Worm (Caenorhabditis elegans): ENCODE measurements around the gene C54F6.6.

Gene C54F6.6

DNA sequence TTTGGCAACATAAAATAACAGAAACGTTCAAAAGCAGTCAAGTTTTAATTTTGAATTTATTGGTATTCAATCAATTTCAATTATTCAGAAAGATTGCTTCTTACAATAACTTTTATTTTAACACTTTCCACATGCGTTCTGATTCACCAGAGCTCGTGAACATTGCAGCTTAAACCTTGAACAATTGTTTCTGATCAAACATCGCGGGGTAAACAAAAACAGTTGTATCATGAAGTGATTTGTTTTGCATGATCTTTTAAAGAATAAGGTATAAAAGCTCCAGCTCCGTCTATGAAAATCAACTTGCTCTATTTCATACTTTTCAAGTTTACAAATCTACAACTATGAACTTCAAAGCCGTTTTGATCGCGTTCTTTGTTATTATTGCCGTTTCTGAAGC lies at the start of gene C54F6.6:
Gene C54F6.6 (plus strand): TSS at position 301 of the 400 bp plus-strand sequence.
- TF ChIP-seq ama-1 (optimal IDR thresholded peaks at IDR 0.05), result no peak

DNA sequence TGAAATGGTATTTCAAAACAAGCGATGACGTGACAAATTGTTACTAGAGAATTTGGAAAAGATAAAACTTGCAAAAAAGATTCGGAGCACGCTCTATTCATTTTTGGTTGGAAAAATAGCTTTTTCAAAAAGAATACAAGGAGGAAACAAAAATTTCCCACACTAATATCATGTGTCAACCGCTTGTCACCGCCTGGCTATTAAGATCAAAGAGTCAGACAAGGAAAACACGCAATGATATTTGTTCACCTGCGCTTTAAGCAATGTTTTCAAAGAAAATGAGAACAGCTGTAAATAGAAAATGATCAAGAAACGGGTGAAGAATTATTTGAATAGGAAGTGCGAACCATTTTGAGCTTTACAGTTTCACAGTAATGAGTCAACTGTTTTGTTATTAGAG lies 46.7 kb upstream of the C54F6.6 start, which contains the start of gene srh-125:
Gene srh-125 (minus strand): TSS at position 101 of the 400 bp plus-strand sequence.
- TF ChIP-seq unc-42 (tag; optimal IDR thresholded peaks at IDR 0.05), result no peak
- no peak for TF ChIP-seq odd-2 (tag; optimal IDR thresholded peaks at IDR 0.05)
- TF ChIP-seq ceh-19 (GFP tag; optimal IDR thresholded peaks at IDR 0.05), result no peak
- TF ChIP-seq ceh-30 (tag; optimal IDR thresholded peaks at IDR 0.05), result no peak
- no peak for TF ChIP-seq ets-4 (tag; optimal IDR thresholded peaks at IDR 0.05)
- TF ChIP-seq ztf-16 (tag; optimal IDR thresholded peaks at IDR 0.05), result no peak
- no peak for TF ChIP-seq fkh-10 (GFP tag; optimal IDR thresholded peaks at IDR 0.05)
- TF ChIP-seq ahr-1 (tag; optimal IDR thresholded peaks at IDR 0.05), result no peak

ce11 chrV:7478404-7478803 lies 45.1 kb upstream of the C54F6.6 start, which contains the start of gene str-190:
Gene str-190, minus strand, starts transcription at chrV:7478504.
- TF ChIP-seq ttx-3 (tag; optimal IDR thresholded peaks at IDR 0.05) (no peak), Y22D7AL.16 (tag; optimal IDR thresholded peaks at IDR 0.05) (no peak), sox-2 (GFP tag; IDR thresholded peaks at IDR 0.05) (no peak), zip-5 (tag; optimal IDR thresholded peaks at IDR 0.05) (no peak), hlh-6 (tag; optimal IDR thresholded peaks at IDR 0.05) (no peak), fax-1 (tag; optimal IDR thresholded peaks at IDR 0.05) (no peak), ceh-34 (tag; optimal IDR thresholded peaks at IDR 0.05) (no peak), lim-6 (tag; optimal IDR thresholded peaks at IDR 0.05) (no peak)

ce11 chrV:7480949-7481348 lies 42.5 kb upstream of the C54F6.6 start, which contains the start of gene C18B10.6:
Gene C18B10.6, minus strand, starts transcription at chrV:7481049.
- no peak for TF ChIP-seq ceh-19 (GFP tag; optimal IDR thresholded peaks at IDR 0.05)

DNA sequence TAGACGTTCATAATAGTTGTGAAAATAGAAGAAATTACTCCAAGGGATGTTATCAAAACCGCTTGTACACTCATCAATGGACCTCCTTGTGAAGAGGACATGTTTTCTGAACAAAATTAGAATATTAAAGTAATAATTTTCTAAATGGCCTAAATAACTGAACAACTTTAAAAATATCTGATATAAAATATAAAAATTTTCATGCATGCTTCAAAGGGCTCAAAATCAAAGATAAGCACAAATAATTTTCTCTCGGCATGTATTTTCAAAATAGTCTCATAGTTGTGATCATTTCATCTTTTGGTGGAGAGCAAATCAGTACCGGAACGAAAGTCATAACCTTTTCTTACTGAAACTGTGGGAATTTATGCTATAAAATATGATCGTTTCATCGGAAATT lies 38.5 kb upstream of the C54F6.6 start, which contains the start of gene srbc-8:
Gene srbc-8 (minus strand): TSS at position 101 of the 400 bp plus-strand sequence.
- TF ChIP-seq odd-2 (tag; optimal IDR thresholded peaks at IDR 0.05), result no peak
- TF ChIP-seq ceh-6 (GFP tag; optimal IDR thresholded peaks at IDR 0.05), result no peak

DNA sequence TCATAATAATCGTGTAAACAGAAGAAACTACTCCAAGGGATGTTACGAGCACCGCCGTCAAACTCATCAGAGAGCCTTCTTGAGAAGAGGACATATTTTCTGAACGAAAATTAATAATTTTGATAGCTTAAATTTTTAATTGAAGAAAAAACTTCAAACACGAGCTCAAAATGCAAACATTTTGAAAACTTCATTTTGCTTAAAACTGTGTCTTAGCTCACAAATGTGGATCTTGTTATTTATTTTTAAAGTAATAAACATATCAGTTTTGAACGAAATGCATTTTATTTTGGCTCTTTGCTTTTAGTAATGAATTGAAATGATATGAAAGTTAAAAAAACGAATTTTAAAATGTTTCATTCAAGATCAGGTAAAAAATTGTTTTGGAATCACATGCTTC lies 36.0 kb upstream of the C54F6.6 start, which contains the start of gene srbc-7:
Gene srbc-7 (minus strand): TSS at position 101 of the 400 bp plus-strand sequence.
- TF ChIP-seq ztf-16 (tag; optimal IDR thresholded peaks at IDR 0.05), result no peak
- no peak for TF ChIP-seq lin-11 (tag; optimal IDR thresholded peaks at IDR 0.05)
- TF ChIP-seq gmeb-2 (tag; optimal IDR thresholded peaks at IDR 0.05), result no peak
- no peak for TF ChIP-seq tbx-7 (tag; optimal IDR thresholded peaks at IDR 0.05)
- TF ChIP-seq dve-1 (tag; optimal IDR thresholded peaks at IDR 0.05), result no peak

ce11 chrV:7490340-7490739 lies 33.2 kb upstream of the C54F6.6 start, which contains the start of gene srbc-9:
Gene srbc-9, minus strand, starts transcription at chrV:7490440.
- TF ChIP-seq madf-2 (tag; optimal IDR thresholded peaks at IDR 0.05) (no peak), dmd-4 (tag; optimal IDR thresholded peaks at IDR 0.05; ENCODE audit: borderline replicate concordance) (no peak), F13H6.1 (tag; optimal IDR thresholded peaks at IDR 0.05) (no peak), zip-5 (tag; optimal IDR thresholded peaks at IDR 0.05) (no peak)

- TF ChIP-seq fax-1 (tag; optimal IDR thresholded peaks at IDR 0.05) (no peak), ceh-18 (tag; optimal IDR thresholded peaks at IDR 0.05) (no peak), unc-3 (GFP tag; conservative IDR thresholded peaks at IDR 0.05) (no peak), unc-3 (tag; optimal IDR thresholded peaks at IDR 0.05) (no peak), hlh-15 (tag; optimal IDR thresholded peaks at IDR 0.05) (no peak), pha-4 (tag; optimal IDR thresholded peaks at IDR 0.05) (no peak), npax-4 (tag; optimal IDR thresholded peaks at IDR 0.05) (no peak), pha-2 (tag; optimal IDR thresholded peaks at IDR 0.05) (no peak), unc-55 (GFP tag; optimal IDR thresholded peaks at IDR 0.05) (no peak), unc-86 (tag; optimal IDR thresholded peaks at IDR 0.05) (no peak), ceh-48 (tag; optimal IDR thresholded peaks at IDR 0.05) (no peak), eyg-1 (tag; optimal IDR thresholded peaks at IDR 0.05) (no peak), ceh-30 (tag; optimal IDR thresholded peaks at IDR 0.05) (no peak), odd-2 (tag; optimal IDR thresholded peaks at IDR 0.05) (no peak), dmd-4 (tag; optimal IDR thresholded peaks at IDR 0.05; ENCODE audit: borderline replicate concordance) (no peak), C08G9.2 (tag; optimal IDR thresholded peaks at IDR 0.05) (no peak), rnt-1 (tag; optimal IDR thresholded peaks at IDR 0.05) (no peak), ceh-14 (tag; optimal IDR thresholded peaks at IDR 0.05) (no peak), hlh-13 (GFP tag; optimal IDR thresholded peaks at IDR 0.05) (no peak)
These were observed 30.6 kb upstream of the C54F6.6 start, which contains the start of gene srbc-10 for ce11 chrV:7492924-7493323. Gene srbc-10, minus strand, starts transcription at chrV:7493024.
